Fruit fly (Drosophila melanogaster): ENCODE results near the gene Act88F.

Gene Act88F

DNA sequence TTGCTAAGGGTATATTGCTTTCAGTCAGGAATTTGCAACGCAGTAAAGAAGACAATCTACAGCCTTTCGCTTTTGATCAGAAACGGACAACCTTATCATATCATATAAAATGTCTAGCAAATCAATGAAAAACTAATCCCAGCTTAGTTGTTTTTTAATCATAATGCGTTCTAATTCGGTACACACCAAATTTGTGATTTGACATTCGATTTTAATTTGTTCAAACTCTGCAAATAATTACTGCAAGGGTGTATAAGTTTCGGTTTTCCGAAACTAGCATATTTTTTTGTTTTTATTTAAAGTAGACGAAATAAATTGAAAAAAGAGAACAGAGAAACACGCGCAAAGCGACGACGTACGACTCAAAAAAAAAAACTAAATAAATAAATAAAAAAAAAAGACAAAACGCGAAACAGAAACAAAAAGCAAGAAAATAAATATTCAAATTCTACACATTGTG lies 33.0 kb downstream of the Act88F start (continued):
- TF ChIP-seq CG10267 (tag; optimal IDR thresholded peaks at IDR 0.05) (peak; percentile 20), aop (GFP tag; IDR thresholded peaks at IDR 0.05) (no peak), wdn (GFP tag; IDR thresholded peaks at IDR 0.05) (peak; percentile 39; the same call in 1 of the 2 replicates), CG32532 (GFP tag; IDR thresholded peaks at IDR 0.05) (peak; percentile 69), CG2120 (GFP tag; optimal IDR thresholded peaks at IDR 0.05) (peak; percentile 81), CG7987 (GFP tag; optimal IDR thresholded peaks at IDR 0.05) (no peak), hkb (optimal IDR thresholded peaks at IDR 0.05) (no peak), hkb (GFP tag; IDR thresholded peaks at IDR 0.05) (peak; percentile 34; the same call in 1 of the 2 replicates), eyg (GFP tag; optimal IDR thresholded peaks at IDR 0.05) (no peak), MESR4 (GFP tag; optimal IDR thresholded peaks at IDR 0.05) (no peak), CG7372 (GFP tag; IDR thresholded peaks at IDR 0.05) (no peak), HmgD (GFP tag; optimal IDR thresholded peaks at IDR 0.05) (no peak), gce (GFP tag; IDR thresholded peaks at IDR 0.05) (no peak), vfl (GFP tag; optimal IDR thresholded peaks at IDR 0.05) (no peak), CG7786 (GFP tag; optimal IDR thresholded peaks at IDR 0.05) (peak; percentile 45), E2f1 (GFP tag; IDR thresholded peaks at IDR 0.05) (0 out of 2 replicates have a peak, but pooled peaks have one; percentile 10), CG33557 (GFP tag; optimal IDR thresholded peaks at IDR 0.05) (no peak), nerfin-2 (GFP tag; IDR thresholded peaks at IDR 0.05; ENCODE audit: partially characterized antibody) (no peak), nerfin-1 (tag; optimal IDR thresholded peaks at IDR 0.05) (no peak), Nf-YC (tag; optimal IDR thresholded peaks at IDR 0.05) (no peak), CG11456 (GFP tag; IDR thresholded peaks at IDR 0.05) (no peak), H15 (GFP tag; IDR thresholded peaks at IDR 0.05) (no peak), gro (GFP tag; optimal IDR thresholded peaks at IDR 0.05) (peak; percentile 42), kni (GFP tag; optimal IDR thresholded peaks at IDR 0.05) (no peak), B-H1 (GFP tag; IDR thresholded peaks at IDR 0.05) (0 out of 3 replicates have a peak, but pooled peaks have one; percentile 19), CG13296 (GFP tag; optimal IDR thresholded peaks at IDR 0.05) (peak; percentile 20), wek (GFP tag; optimal IDR thresholded peaks at IDR 0.05) (no peak), Bteb2 (GFP tag; optimal IDR thresholded peaks at IDR 0.05) (peak; percentile 51), Neu2 (GFP tag; optimal IDR thresholded peaks at IDR 0.05; ENCODE audit: borderline replicate concordance) (no peak), CG7556 (GFP tag; optimal IDR thresholded peaks at IDR 0.05) (peak; percentile 50), pho (GFP tag; optimal IDR thresholded peaks at IDR 0.05) (peak; percentile 32), CG32767 (GFP tag; IDR thresholded peaks at IDR 0.05) (no peak), corto (GFP tag; optimal IDR thresholded peaks at IDR 0.05) (no peak), Meics (GFP tag; optimal IDR thresholded peaks at IDR 0.05) (peak; percentile 63), stc (GFP tag; IDR thresholded peaks at IDR 0.05) (no peak), lilli (GFP tag; optimal IDR thresholded peaks at IDR 0.05) (peak; percentile 65), shn (GFP tag; optimal IDR thresholded peaks at IDR 0.05) (peak; percentile 8), sens-2 (GFP tag; IDR thresholded peaks at IDR 0.05) (no peak), CG4617 (GFP tag; optimal IDR thresholded peaks at IDR 0.05; ENCODE audit: borderline replicate concordance) (no peak), CG7357 (GFP tag; IDR thresholded peaks at IDR 0.05) (0 out of 3 replicates have a peak, but pooled peaks have one; percentile 47), cas (GFP tag; IDR thresholded peaks at IDR 0.05) (no peak), zfh2 (GFP tag; optimal IDR thresholded peaks at IDR 0.05) (peak; percentile 76), Atf-2 (GFP tag; optimal IDR thresholded peaks at IDR 0.05) (peak; percentile 20), CG3838 (GFP tag; optimal IDR thresholded peaks at IDR 0.05) (peak; percentile 2), Drgx (GFP tag; IDR thresholded peaks at IDR 0.05) (no peak), BtbVII (GFP tag; optimal IDR thresholded peaks at IDR 0.05) (peak; percentile 42), eve (GFP tag; optimal IDR thresholded peaks at IDR 0.05) (no peak), gsb (GFP tag; IDR thresholded peaks at IDR 0.05) (0 out of 2 replicates have a peak, but pooled peaks have one; percentile 28), HLH3B (GFP tag; IDR thresholded peaks at IDR 0.05) (no peak), CG10959 (GFP tag; IDR thresholded peaks at IDR 0.05) (no peak), CG8359 (GFP tag; optimal IDR thresholded peaks at IDR 0.05; ENCODE audit: borderline replicate concordance) (no peak), Dek (tag; optimal IDR thresholded peaks at IDR 0.05) (peak; percentile 39)

All from whole organism, embryonic.